Fruit fly (Drosophila melanogaster): Measurements from ENCODE around the gene CG13829.
A peak's percentile ranks its signal among the peaks of the same experiment; 100 is the strongest.

CG13829 gene

dm6 chr3R:23175376-23175775 is 14.2 kb upstream of the CG13829 start (continued):
- TF ChIP-seq CG6163 (GFP tag; IDR thresholded peaks at IDR 0.05), result peak; percentile 96
- TF ChIP-seq Gug (GFP tag; IDR thresholded peaks at IDR 0.05), result peak; percentile 85
- peak; percentile 97 for TF ChIP-seq Smox (GFP tag; optimal IDR thresholded peaks at IDR 0.05)
- TF ChIP-seq svp (GFP tag), result peak; percentile 98
- TF ChIP-seq CG8119 (GFP tag; IDR thresholded peaks at IDR 0.05), result peak; percentile 93
- TF ChIP-seq CG10669 (GFP tag; optimal IDR thresholded peaks at IDR 0.05), result peak; percentile 95
- TF ChIP-seq pdm3 (GFP tag; optimal IDR thresholded peaks at IDR 0.05), result peak; percentile 97
- TF ChIP-seq CG31627 (GFP tag; optimal IDR thresholded peaks at IDR 0.05), result peak; percentile 98
- peak; percentile 96 for TF ChIP-seq achi (GFP tag; optimal IDR thresholded peaks at IDR 0.05)
- TF ChIP-seq CG3032 (tag; optimal IDR thresholded peaks at IDR 0.05), result peak; percentile 93
- TF ChIP-seq fd59A (GFP tag; optimal IDR thresholded peaks at IDR 0.05), result peak; percentile 90
- peak; percentile 92 for TF ChIP-seq CG6854 (GFP tag; optimal IDR thresholded peaks at IDR 0.05)
- no peak for TF ChIP-seq fkh (GFP tag; optimal IDR thresholded peaks at IDR 0.05)
- TF ChIP-seq CG3919 (GFP tag; optimal IDR thresholded peaks at IDR 0.05), result peak; percentile 97

DNA sequence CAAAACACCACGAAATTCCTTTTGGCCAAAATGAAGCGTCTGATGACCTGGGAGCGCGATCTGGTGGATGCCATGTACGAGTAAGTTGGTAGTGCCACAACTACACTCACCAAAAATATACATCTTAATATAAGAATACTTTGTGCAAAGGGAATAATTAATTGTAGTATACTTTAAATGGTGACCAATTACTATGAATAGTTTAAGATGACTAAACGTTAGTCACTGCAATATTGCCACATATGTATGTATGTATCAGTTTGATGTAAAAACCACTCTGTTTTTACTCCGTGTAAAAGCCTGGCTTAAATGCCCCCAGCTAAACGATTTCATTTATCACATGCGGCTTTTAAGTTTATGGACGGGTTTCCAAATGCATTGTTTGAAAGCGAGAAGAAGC is 13.6 kb upstream of the CG13829 start:
- TF ChIP-seq Ets21C (GFP tag; optimal IDR thresholded peaks at IDR 0.05) (peak; percentile 49), svp (GFP tag) (peak; percentile 86), Sox15 (GFP tag; optimal IDR thresholded peaks at IDR 0.05) (peak; percentile 67), Eip78C (GFP tag) (peak; percentile 96), ss (GFP tag; optimal IDR thresholded peaks at IDR 0.05) (peak; percentile 12 to 20), fd85E (GFP tag; optimal IDR thresholded peaks at IDR 0.05) (no peak), CG11294 (GFP tag; IDR thresholded peaks at IDR 0.05) (no peak), net (GFP tag; optimal IDR thresholded peaks at IDR 0.05) (peak; percentile 49), Ets96B (tag; optimal IDR thresholded peaks at IDR 0.05) (peak; percentile 79), Gug (GFP tag; IDR thresholded peaks at IDR 0.05) (peak; percentile 43; the same call in 1 of the 2 replicates), CG32006 (GFP tag; optimal IDR thresholded peaks at IDR 0.05) (peak; percentile 85), CG1621 (tag; optimal IDR thresholded peaks at IDR 0.05) (peak; percentile 45), CG10669 (GFP tag; optimal IDR thresholded peaks at IDR 0.05) (peak; percentile 37), Smox (GFP tag; optimal IDR thresholded peaks at IDR 0.05) (peak; percentile 81), esn (GFP tag; optimal IDR thresholded peaks at IDR 0.05) (peak; percentile 84), Hr39 (GFP tag; optimal IDR thresholded peaks at IDR 0.05) (peak; percentile 78), CG9139 (GFP tag; optimal IDR thresholded peaks at IDR 0.05) (no peak), spab (GFP tag; optimal IDR thresholded peaks at IDR 0.05) (peak; percentile 53), CG6808 (GFP tag; optimal IDR thresholded peaks at IDR 0.05) (no peak), CG10631 (GFP tag; optimal IDR thresholded peaks at IDR 0.05) (peak; percentile 58), CG3032 (tag; optimal IDR thresholded peaks at IDR 0.05) (peak; percentile 52), Eip75B (GFP tag; optimal IDR thresholded peaks at IDR 0.05) (no peak), Hr38 (GFP tag; optimal IDR thresholded peaks at IDR 0.05) (no peak), vri (GFP tag; optimal IDR thresholded peaks at IDR 0.05) (peak; percentile 72), CG6854 (GFP tag; optimal IDR thresholded peaks at IDR 0.05) (no peak), CG7368 (GFP tag; optimal IDR thresholded peaks at IDR 0.05) (no peak), CG6792 (GFP tag; optimal IDR thresholded peaks at IDR 0.05) (peak; percentile 49), Sox102F (GFP tag; optimal IDR thresholded peaks at IDR 0.05) (peak; percentile 76), fd59A (GFP tag; optimal IDR thresholded peaks at IDR 0.05) (peak; percentile 61), CG8319 (GFP tag; optimal IDR thresholded peaks at IDR 0.05) (no peak), achi (GFP tag; optimal IDR thresholded peaks at IDR 0.05) (peak; percentile 75), CG11902 (GFP tag; optimal IDR thresholded peaks at IDR 0.05) (peak; percentile 60), pdm3 (GFP tag; optimal IDR thresholded peaks at IDR 0.05) (peak; percentile 80), fkh (GFP tag; optimal IDR thresholded peaks at IDR 0.05) (no peak), lz (GFP tag; optimal IDR thresholded peaks at IDR 0.05) (peak; percentile 60), CG6163 (GFP tag; IDR thresholded peaks at IDR 0.05) (peak; percentile 80), acj6 (GFP tag; optimal IDR thresholded peaks at IDR 0.05) (peak; percentile 76), CG16779 (tag; optimal IDR thresholded peaks at IDR 0.05) (no peak), CG6276 (GFP tag; optimal IDR thresholded peaks at IDR 0.05) (peak; percentile 35), CG8632 (GFP tag; optimal IDR thresholded peaks at IDR 0.05) (peak; percentile 59), cyc (GFP tag; optimal IDR thresholded peaks at IDR 0.05) (peak; percentile 78), dac (GFP tag; optimal IDR thresholded peaks at IDR 0.05) (no peak), CG8119 (GFP tag; IDR thresholded peaks at IDR 0.05) (peak; percentile 77), CG15336 (GFP tag; IDR thresholded peaks at IDR 0.05) (peak; percentile 70), Sox14 (GFP tag; optimal IDR thresholded peaks at IDR 0.05) (peak; percentile 75), CG11762 (GFP tag; optimal IDR thresholded peaks at IDR 0.05; ENCODE audit: insufficient read depth) (peak; percentile 33), CG34406 (GFP tag; optimal IDR thresholded peaks at IDR 0.05) (peak; percentile 58)

Measured in whole organism, prepupa.